Worm (Caenorhabditis elegans) whole organism, late embryonic: ENCODE measurements around the gene pals-40.
"Not testable (repeated sequence)": the region's sequence is repeated elsewhere in the genome, so short reads cannot be mapped to it uniquely, and the experiment has no call there.

Experiments used
- C08G9.2 ChIP-seq: sonication (generic microtip); optimal IDR thresholded peaks from 2 replicates; lab custom pipeline; 2016; ENCODE audit warnings: mild to moderate bottlenecking, missing genetic modification characterization, moderate library complexity, missing compliant biosample characterization
- C38D4.7 ChIP-seq: fragments of 200-800 bp; sonication (Bioruptor generic); optimal IDR thresholded peaks from 2 replicates; lab custom pipeline; 2018; ENCODE audit warnings: mild to moderate bottlenecking, missing genetic modification characterization, moderate library complexity, missing compliant biosample characterization
- K02D7.2 ChIP-seq: sonication (generic microtip); optimal IDR thresholded peaks from 2 replicates; lab custom pipeline; 2017; ENCODE audit warnings: mild to moderate bottlenecking, missing genetic modification characterization, missing compliant biosample characterization
- K09A11.1 ChIP-seq: sonication (generic microtip); optimal IDR thresholded peaks from 2 replicates; lab custom pipeline; 2017; ENCODE audit warnings: antibody characterized with exemption, mild to moderate bottlenecking, missing genetic modification characterization, missing compliant biosample characterization; ENCODE audit not compliant: insufficient read depth
- T23F11.4 ChIP-seq: fragments of 200-800 bp; sonication (Bioruptor generic); optimal IDR thresholded peaks from 2 replicates; lab custom pipeline; 2018; ENCODE audit warnings: mild to moderate bottlenecking, missing genetic modification characterization, missing compliant biosample characterization
- Y22D7AL.16 ChIP-seq: sonication (generic microtip); optimal IDR thresholded peaks from 2 replicates; lab custom pipeline; 2016; ENCODE audit warnings: missing genetic modification characterization, missing compliant biosample characterization
- ceh-14 ChIP-seq: sonication (generic microtip); optimal IDR thresholded peaks from 2 replicates; lab custom pipeline; 2016; ENCODE audit warnings: missing genotype, missing genetic modification characterization, missing compliant biosample characterization
- ceh-18 ChIP-seq: sonication (generic microtip); optimal IDR thresholded peaks from 2 replicates; lab custom pipeline; 2016; ENCODE audit warnings: missing genetic modification characterization, missing compliant biosample characterization
- ceh-19 ChIP-seq: fragments of 200-800 bp; sonication (Bioruptor generic); optimal IDR thresholded peaks from 2 replicates; lab custom pipeline; 2018; ENCODE audit warnings: mild to moderate bottlenecking, missing genetic modification characterization, missing compliant biosample characterization
- ceh-2 ChIP-seq: sonication (generic microtip); optimal IDR thresholded peaks from 2 replicates; lab custom pipeline; 2016; ENCODE audit warnings: missing genotype, missing genetic modification characterization, missing compliant biosample characterization
- ceh-22 ChIP-seq: sonication (generic microtip); optimal IDR thresholded peaks from 2 replicates; lab custom pipeline; 2017; ENCODE audit warnings: missing biosample characterization, missing genetic modification characterization
- ceh-24 ChIP-seq: sonication (generic microtip); optimal IDR thresholded peaks from 2 replicates; lab custom pipeline; 2016; ENCODE audit warnings: mild to moderate bottlenecking, missing genetic modification characterization, missing compliant biosample characterization
- ceh-34 ChIP-seq: sonication (generic microtip); optimal IDR thresholded peaks from 2 replicates; lab custom pipeline; 2016; ENCODE audit warnings: mild to moderate bottlenecking, missing genetic modification characterization, missing compliant biosample characterization
- ceh-45 ChIP-seq: fragments of 200-800 bp; sonication (Bioruptor generic); IDR thresholded peaks from 2 replicates; pipeline ENCODE4 v1.3.6; 2022; ENCODE audit warnings: missing genetic modification reagents, missing genetic modification characterization, missing compliant biosample characterization
- ceh-48 ChIP-seq: sonication (generic microtip); optimal IDR thresholded peaks from 2 replicates; lab custom pipeline; 2016; ENCODE audit warnings: missing genetic modification characterization, inconsistent platforms, missing compliant biosample characterization
- ceh-6 ChIP-seq: fragments of 200-800 bp; sonication (Bioruptor generic); optimal IDR thresholded peaks from 2 replicates; lab custom pipeline; 2018; ENCODE audit warnings: mild to moderate bottlenecking, missing genetic modification characterization, missing compliant biosample characterization
- che-1 ChIP-seq: sonication (generic microtip); optimal IDR thresholded peaks from 2 replicates; lab custom pipeline; 2016; ENCODE audit warnings: mild to moderate bottlenecking, missing genetic modification characterization, missing compliant biosample characterization
- dve-1 ChIP-seq: sonication (generic microtip); optimal IDR thresholded peaks from 2 replicates; lab custom pipeline; 2017; ENCODE audit warnings: antibody characterized with exemption, mild to moderate bottlenecking, missing genetic modification characterization, missing compliant biosample characterization
- elt-2 ChIP-seq: sonication (generic microtip); optimal IDR thresholded peaks from 2 replicates; lab custom pipeline; 2016; ENCODE audit warnings: missing genetic modification reagents, missing genetic modification characterization, missing compliant biosample characterization
- elt-4 ChIP-seq: sonication (generic microtip); optimal IDR thresholded peaks from 2 replicates; lab custom pipeline; 2016; ENCODE audit warnings: missing genetic modification characterization, missing compliant biosample characterization
- ets-4 ChIP-seq: sonication (generic microtip); optimal IDR thresholded peaks from 2 replicates; lab custom pipeline; 2016; ENCODE audit warnings: missing genetic modification characterization, missing compliant biosample characterization
- fax-1 ChIP-seq: sonication (generic microtip); optimal IDR thresholded peaks from 2 replicates; lab custom pipeline; 2016; ENCODE audit warnings: missing genotype, missing genetic modification characterization, missing compliant biosample characterization
- fkh-10 ChIP-seq: fragments of 150-350 bp; optimal IDR thresholded peaks from 2 replicates; lab custom pipeline; 2014; ENCODE audit warnings: missing biosample characterization, missing genetic modification reagents, missing genetic modification characterization
- hlh-13 ChIP-seq: fragments of 200-800 bp; sonication (Bioruptor generic); optimal IDR thresholded peaks from 2 replicates; lab custom pipeline; 2018; ENCODE audit warnings: mild to moderate bottlenecking, missing genetic modification characterization, missing compliant biosample characterization
- hlh-15 ChIP-seq: sonication (generic microtip); optimal IDR thresholded peaks from 2 replicates; lab custom pipeline; 2016; ENCODE audit warnings: missing genetic modification characterization, missing compliant biosample characterization
- hlh-30 ChIP-seq: sonication (generic microtip); optimal IDR thresholded peaks from 2 replicates; lab custom pipeline; 2017; ENCODE audit warnings: antibody characterized with exemption, missing genetic modification characterization, missing compliant biosample characterization; ENCODE audit not compliant: insufficient read depth
- hlh-6 ChIP-seq: sonication (generic microtip); optimal IDR thresholded peaks from 2 replicates; lab custom pipeline; 2016; ENCODE audit warnings: missing genotype, missing genetic modification characterization, missing compliant biosample characterization
- hlh-8 ChIP-seq: sonication (generic microtip); optimal IDR thresholded peaks from 2 replicates; lab custom pipeline; 2016; ENCODE audit warnings: missing genotype, missing genetic modification characterization, missing compliant biosample characterization
- lim-6 ChIP-seq: sonication (generic microtip); optimal IDR thresholded peaks from 2 replicates; lab custom pipeline; 2016; ENCODE audit warnings: missing genetic modification characterization, missing compliant biosample characterization
- lin-11 ChIP-seq: fragments of 200-800 bp; sonication (Bioruptor generic); optimal IDR thresholded peaks from 2 replicates; lab custom pipeline; 2018; ENCODE audit warnings: mild to moderate bottlenecking, missing genetic modification characterization, missing compliant biosample characterization
- mec-3 ChIP-seq: sonication (generic microtip); optimal IDR thresholded peaks from 2 replicates; lab custom pipeline; 2016; ENCODE audit warnings: borderline replicate concordance, missing genetic modification characterization, missing compliant biosample characterization
- nfya-1 ChIP-seq: sonication (generic microtip); optimal IDR thresholded peaks from 2 replicates; lab custom pipeline; 2017; ENCODE audit warnings: missing genetic modification characterization, mild to moderate bottlenecking, missing compliant biosample characterization, antibody characterized with exemption, moderate library complexity
- nhr-11 ChIP-seq: fragments of 150-350 bp; optimal IDR thresholded peaks from 2 replicates; lab custom pipeline; 2014; ENCODE audit warnings: missing biosample characterization, missing genetic modification characterization
- nhr-232 ChIP-seq: sonication (generic microtip); optimal IDR thresholded peaks from 2 replicates; lab custom pipeline; 2016; ENCODE audit warnings: missing genetic modification characterization, missing compliant biosample characterization
- pag-3 ChIP-seq: sonication (generic microtip); optimal IDR thresholded peaks from 2 replicates; lab custom pipeline; 2016; ENCODE audit warnings: missing compliant biosample characterization, missing genetic modification characterization, borderline replicate concordance
- pax-1 ChIP-seq: fragments of 150-350 bp; optimal IDR thresholded peaks from 2 replicates; lab custom pipeline; 2014; ENCODE audit warnings: missing biosample characterization, missing genetic modification characterization
- sdc-2 ChIP-seq: sonication (generic microtip); optimal IDR thresholded peaks from 2 replicates; lab custom pipeline; 2016; ENCODE audit warnings: missing genotype, missing genetic modification characterization, missing compliant biosample characterization
- sox-2 ChIP-seq: fragments of 200-800 bp; sonication (Bioruptor generic); IDR thresholded peaks from 2 replicates; pipeline ENCODE4 v1.3.6; 2022; ENCODE audit warnings: missing genetic modification reagents, missing genetic modification characterization, missing compliant biosample characterization
- tbx-2 ChIP-seq: sonication (generic microtip); optimal IDR thresholded peaks from 2 replicates; lab custom pipeline; 2016; ENCODE audit warnings: missing genetic modification characterization, missing compliant biosample characterization
- tbx-7 ChIP-seq: sonication (generic microtip); optimal IDR thresholded peaks from 2 replicates; lab custom pipeline; 2016; ENCODE audit warnings: missing genotype, missing genetic modification characterization, missing compliant biosample characterization
- ttx-3 ChIP-seq: sonication (generic microtip); optimal IDR thresholded peaks from 2 replicates; lab custom pipeline; 2016; ENCODE audit warnings: missing genetic modification reagents, missing genetic modification characterization, missing compliant biosample characterization
- unc-3 ChIP-seq, 2 experiments: fragments of 200-800 bp in 1 of 2; sonication (Bioruptor generic) in 1 of 2; sonication (generic microtip) in 1 of 2; conservative IDR thresholded peaks in 1 of 2; optimal IDR thresholded peaks in 1 of 2; 2 replicates each; pipeline versions ENCODE4 v1.3.6 to Lab custom; 2016 to 2022; ENCODE audit warnings: missing compliant biosample characterization in 2 of 2, missing genetic modification characterization in 2 of 2, missing genetic modification reagents in 1 of 2
- unc-42 ChIP-seq: sonication (generic microtip); optimal IDR thresholded peaks from 2 replicates; lab custom pipeline; 2016; ENCODE audit warnings: missing genotype, missing genetic modification characterization, missing compliant biosample characterization
- unc-55 ChIP-seq: sonication (generic microtip); optimal IDR thresholded peaks from 2 replicates; lab custom pipeline; 2017; ENCODE audit warnings: missing biosample characterization, missing genetic modification reagents, missing genetic modification characterization
- unc-86 ChIP-seq: sonication (generic microtip); optimal IDR thresholded peaks from 2 replicates; lab custom pipeline; 2016; ENCODE audit warnings: missing genetic modification characterization, missing compliant biosample characterization
- zip-5 ChIP-seq: sonication (generic microtip); optimal IDR thresholded peaks from 2 replicates; lab custom pipeline; 2016; ENCODE audit warnings: missing genetic modification characterization, missing compliant biosample characterization

Gene pals-40

ce11 chrIII:1377903-1378302 lies at the start of gene pals-40:
TSS of gene pals-40 (minus strand) at chrIII:1378003.
- TF ChIP-seq ceh-24 (tag; lab: Kevin White, UChicago); nhr-11 (tag; lab: Kevin White, UChicago); fkh-10: not testable (repeated sequence)

ce11 chrIII:1427126-1427525 lies 49.3 kb upstream of the pals-40 start, which contains the start of gene lelo-2:
TSS of gene lelo-2 (minus strand) at chrIII:1427226.
- TF ChIP-seq tbx-2 (tag; lab: Kevin White, UChicago) = no peak
- no peak for TF ChIP-seq hlh-30 (tag; lab: Kevin White, UChicago)
- TF ChIP-seq ceh-6 (GFP tag; lab: Kevin White, UChicago) = no peak
- TF ChIP-seq ceh-19 (GFP tag; lab: Kevin White, UChicago) = no peak
- TF ChIP-seq ceh-24 (tag; lab: Kevin White, UChicago) = no peak
- no peak for TF ChIP-seq ceh-2 (tag; lab: Kevin White, UChicago)
- no peak for TF ChIP-seq hlh-6 (tag; lab: Kevin White, UChicago)
- no peak for TF ChIP-seq mec-3 (tag; lab: Kevin White, UChicago)
- no peak for TF ChIP-seq ceh-34 (tag; lab: Kevin White, UChicago)
- no peak for TF ChIP-seq ttx-3

- TF ChIP-seq dve-1 = peak; percentile 40
- TF ChIP-seq K09A11.1 (tag; lab: Kevin White, UChicago) = no peak
- peak; percentile 60 for TF ChIP-seq nfya-1 (tag; lab: Kevin White, UChicago)
- TF ChIP-seq lin-11 (tag; lab: Kevin White, UChicago) = peak; percentile 41
- peak; percentile 37 for TF ChIP-seq unc-42
- TF ChIP-seq ceh-6 (GFP tag; lab: Kevin White, UChicago) = peak; percentile 56
- TF ChIP-seq tbx-7 = no peak
- peak; percentile 69 for TF ChIP-seq hlh-6 (tag; lab: Kevin White, UChicago)
- peak; percentile 55 for TF ChIP-seq ttx-3
- TF ChIP-seq elt-4 (tag; lab: Kevin White, UChicago) = no peak
- TF ChIP-seq hlh-8 = no peak
- peak; percentile 20 for TF ChIP-seq lim-6 (tag; lab: Kevin White, UChicago)
- no peak for TF ChIP-seq unc-55 (GFP tag; lab: Kevin White, UChicago)
- peak; percentile 43 for TF ChIP-seq nhr-232 (tag; lab: Kevin White, UChicago)
- TF ChIP-seq ets-4 (tag; lab: Kevin White, UChicago) = no peak
- peak; percentile 62 for TF ChIP-seq hlh-15 (tag; lab: Kevin White, UChicago)
- TF ChIP-seq C38D4.7 (GFP tag; lab: Kevin White, UChicago) = peak; percentile 65
- peak; percentile 22 for TF ChIP-seq hlh-13 (GFP tag; lab: Kevin White, UChicago)
- TF ChIP-seq che-1 (tag; lab: Kevin White, UChicago) = peak; percentile 76
- TF ChIP-seq ceh-14 (tag; lab: Kevin White, UChicago) = peak; percentile 64
- TF ChIP-seq sox-2 (GFP tag; lab: Robert Waterston, UW) = peak; percentile 36; the same call in 1 of the 2 replicates
- TF ChIP-seq fax-1 = peak; percentile 17
- TF ChIP-seq ceh-48 = peak; percentile 42
- TF ChIP-seq ceh-19 (GFP tag; lab: Kevin White, UChicago) = peak; percentile 54
- no peak for TF ChIP-seq zip-5 (tag; lab: Kevin White, UChicago)
- peak; percentile 66 for TF ChIP-seq ceh-24 (tag; lab: Kevin White, UChicago)
- peak; percentile 42 for TF ChIP-seq ceh-18
- TF ChIP-seq pag-3 (tag; lab: Kevin White, UChicago) = peak; percentile 34
- TF ChIP-seq ceh-34 (tag; lab: Kevin White, UChicago) = peak; percentile 60
- TF ChIP-seq elt-2 = peak; percentile 63
- no peak for TF ChIP-seq mec-3 (tag; lab: Kevin White, UChicago)
- peak; percentile 71 for TF ChIP-seq Y22D7AL.16 (tag; lab: Kevin White, UChicago)
- TF ChIP-seq T23F11.4 = peak; percentile 9
- no peak for TF ChIP-seq pax-1 (tag; lab: Kevin White, UChicago)
- peak; percentile 65 for TF ChIP-seq C08G9.2 (tag; lab: Kevin White, UChicago)
- TF ChIP-seq sdc-2 = peak; percentile 55
- peak; percentile 75 for TF ChIP-seq unc-3 (GFP tag; conservative IDR thresholded peaks at IDR 0.05; lab: Robert Waterston, UW)
- TF ChIP-seq unc-3 (tag; optimal IDR thresholded peaks at IDR 0.05; lab: Kevin White, UChicago) = peak; percentile 48
- TF ChIP-seq unc-86 (tag; lab: Kevin White, UChicago) = peak; percentile 38
- peak; percentile 57 for TF ChIP-seq K02D7.2 (tag; lab: Kevin White, UChicago)
- no peak for TF ChIP-seq ceh-22 (tag; lab: Kevin White, UChicago)
- peak; percentile 72; the same call in 1 of the 2 replicates for TF ChIP-seq ceh-45 (GFP tag; lab: Robert Waterston, UW)
These were observed 46.5 kb upstream of the pals-40 start for ce11 chrIII:1424305-1424704.
